Worm (Caenorhabditis elegans): ENCODE measurements around the gene hrg-3.
A peak's percentile ranks its signal among the peaks of the same experiment; 100 is the strongest.

Gene hrg-3

ce11 chrV:9730743-9731706, 25.2 kb upstream of the hrg-3 start (continued):
- TF ChIP-seq fkh-8 (tag; optimal IDR thresholded peaks at IDR 0.05) (peak; percentile 99), mep-1 (tag; optimal IDR thresholded peaks at IDR 0.05) (peak; percentile 76), pax-3 (tag; optimal IDR thresholded peaks at IDR 0.05) (peak; percentile 87), nhr-20 (tag; optimal IDR thresholded peaks at IDR 0.05) (peak; percentile 98), unc-62 (GFP tag; optimal IDR thresholded peaks at IDR 0.05) (no peak), ceh-90 (tag; optimal IDR thresholded peaks at IDR 0.05) (no peak), isw-1 (GFP tag; IDR thresholded peaks at IDR 0.05) (peak; percentile 90), hlh-17 (GFP tag; optimal IDR thresholded peaks at IDR 0.05; ENCODE audit: borderline replicate concordance) (no peak), fkh-4 (tag; optimal IDR thresholded peaks at IDR 0.05; ENCODE audit: borderline replicate concordance) (peak; percentile 40), mab-9 (GFP tag; IDR thresholded peaks at IDR 0.05) (peak; percentile 83), elt-2 (tag; optimal IDR thresholded peaks at IDR 0.05) (peak; percentile 91), ets-5 (GFP tag; IDR thresholded peaks at IDR 0.05) (no peak), ztf-11 (tag; optimal IDR thresholded peaks at IDR 0.05) (peak in 1 of 2 experiments; percentile 82), aly-2 (tag; optimal IDR thresholded peaks at IDR 0.05) (peak; percentile 91), ama-1 (optimal IDR thresholded peaks at IDR 0.05) (peak; percentile 100), grh-1 (GFP tag; IDR thresholded peaks at IDR 0.05) (no peak; the same call in none of the 2 replicates), zag-1 (tag; optimal IDR thresholded peaks at IDR 0.05) (peak; percentile 25), efl-3 (GFP tag; optimal IDR thresholded peaks at IDR 0.05) (peak; percentile 49), nhr-85 (tag) (peak; percentile 96), efl-1 (optimal IDR thresholded peaks at IDR 0.05) (peak; percentile 82 to 84), efl-1 (GFP tag; optimal IDR thresholded peaks at IDR 0.05 in 1 of 2) (peak; percentile 63 to 95), fos-1 (tag; optimal IDR thresholded peaks at IDR 0.05) (peak; percentile 84), nhr-11 (tag; optimal IDR thresholded peaks at IDR 0.05) (peak; percentile 41), unc-30 (tag; optimal IDR thresholded peaks at IDR 0.05) (no peak), C16A3.4 (tag; optimal IDR thresholded peaks at IDR 0.05) (peak; percentile 96), lin-13 (GFP tag; optimal IDR thresholded peaks at IDR 0.05) (peak; percentile 88), nhr-84 (tag; optimal IDR thresholded peaks at IDR 0.05) (no peak), ceh-63 (GFP tag; optimal IDR thresholded peaks at IDR 0.05) (no peak), Y116A8C.19 (tag; optimal IDR thresholded peaks at IDR 0.05; ENCODE audit: borderline replicate concordance) (no peak), dsc-1 (tag; optimal IDR thresholded peaks at IDR 0.05) (peak; percentile 91), swsn-7 (tag; optimal IDR thresholded peaks at IDR 0.05) (peak; percentile 98), tlp-1 (tag; optimal IDR thresholded peaks at IDR 0.05) (no peak), nhr-237 (tag; optimal IDR thresholded peaks at IDR 0.05) (peak; percentile 59), ceh-82 (tag; optimal IDR thresholded peaks at IDR 0.05) (peak; percentile 57 to 95 (median 83)), zip-4 (GFP tag; optimal IDR thresholded peaks at IDR 0.05) (peak; percentile 67), nhr-90 (tag; optimal IDR thresholded peaks at IDR 0.05; ENCODE audit: poor library complexity) (peak; percentile 89), unc-98 (GFP tag; IDR thresholded peaks at IDR 0.05) (no peak; the same call in 1 of the 2 replicates), ceh-88 (GFP tag; IDR thresholded peaks at IDR 0.05) (peak; percentile 87), unc-86 (tag; optimal IDR thresholded peaks at IDR 0.05) (peak; percentile 96), sptf-1 (tag; optimal IDR thresholded peaks at IDR 0.05) (no peak), nhr-47 (tag; optimal IDR thresholded peaks at IDR 0.05) (peak; percentile 95), egl-27 (tag; optimal IDR thresholded peaks at IDR 0.05) (peak; percentile 84 to 96), snu-23 (GFP tag; optimal IDR thresholded peaks at IDR 0.05) (peak; percentile 99), pag-3 (tag; optimal IDR thresholded peaks at IDR 0.05; ENCODE audit: borderline replicate concordance, insufficient read depth) (no peak), lin-39 (tag; optimal IDR thresholded peaks at IDR 0.05) (peak; percentile 24), nhr-76 (tag; optimal IDR thresholded peaks at IDR 0.05) (peak; percentile 92), nhr-19 (GFP tag; conservative IDR thresholded peaks at IDR 0.05) (peak; percentile 89), lsy-2 (tag; optimal IDR thresholded peaks at IDR 0.05) (peak; percentile 95 to 99), lin-35 (GFP tag; optimal IDR thresholded peaks at IDR 0.05) (peak; percentile 86 to 87), rnt-1 (tag; optimal IDR thresholded peaks at IDR 0.05) (peak; percentile 70)

Measured in whole organism, L1 larva.